Worm (Caenorhabditis elegans): ENCODE measurements around the gene srd-68.
"Not testable (repeated sequence)": the region's sequence is repeated elsewhere in the genome, so short reads cannot be mapped to it uniquely, and the experiment has no call there.

srd-68 gene

DNA sequence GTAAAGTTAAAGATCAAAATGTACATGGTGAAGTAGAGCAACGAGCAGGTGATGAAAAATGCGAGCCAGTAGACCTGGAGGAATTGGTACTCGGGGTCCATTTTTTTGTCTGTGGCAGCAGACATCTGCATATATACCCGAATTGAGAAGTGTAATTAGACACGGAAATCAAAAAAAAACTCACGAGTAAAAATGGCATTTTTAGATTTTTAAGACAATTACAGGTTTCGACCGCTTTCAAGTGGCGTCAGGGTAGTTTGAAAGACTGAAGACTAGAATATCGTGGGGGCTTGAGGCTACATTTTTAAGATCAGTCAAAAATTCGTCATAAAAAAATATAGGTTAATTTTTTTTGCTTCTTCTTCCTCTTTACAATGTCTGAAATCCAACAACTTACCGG is at the start of gene srd-68:
Gene srd-68, minus strand, starts transcription at position 101 of the 400 bp plus-strand sequence.
- TF ChIP-seq nhr-67 (tag; optimal IDR thresholded peaks at IDR 0.05) = no peak
- no peak for TF ChIP-seq ceh-82 (tag; optimal IDR thresholded peaks at IDR 0.05)
- no peak for TF ChIP-seq lin-15B (tag; optimal IDR thresholded peaks at IDR 0.05)
- no peak for TF ChIP-seq egl-5 (tag; optimal IDR thresholded peaks at IDR 0.05)
- no peak for TF ChIP-seq pqm-1 (tag; optimal IDR thresholded peaks at IDR 0.05)
- no peak for TF ChIP-seq tbx-2 (tag; optimal IDR thresholded peaks at IDR 0.05)
- no peak for TF ChIP-seq R02D3.7 (tag; optimal IDR thresholded peaks at IDR 0.05)
- TF ChIP-seq nhr-11 (tag; optimal IDR thresholded peaks at IDR 0.05) = no peak
- TF ChIP-seq nhr-25 (tag; optimal IDR thresholded peaks at IDR 0.05) = no peak
- TF ChIP-seq elt-1 (tag; optimal IDR thresholded peaks at IDR 0.05) = no peak
- TF ChIP-seq elt-2 (tag; optimal IDR thresholded peaks at IDR 0.05) = no peak
- no peak for TF ChIP-seq mdl-1 (tag; optimal IDR thresholded peaks at IDR 0.05)
- TF ChIP-seq eor-1 (tag; optimal IDR thresholded peaks at IDR 0.05) = no peak
- no peak for TF ChIP-seq nhr-28 (tag; optimal IDR thresholded peaks at IDR 0.05)

- TF ChIP-seq zag-1 (tag; optimal IDR thresholded peaks at IDR 0.05) (no peak), nhr-67 (tag; optimal IDR thresholded peaks at IDR 0.05) (no peak), fos-1 (tag; optimal IDR thresholded peaks at IDR 0.05) (no peak), nhr-28 (tag; optimal IDR thresholded peaks at IDR 0.05) (no peak), ztf-4 (tag; optimal IDR thresholded peaks at IDR 0.05) (no peak), sea-2 (GFP tag; optimal IDR thresholded peaks at IDR 0.05) (no peak)
Observed at ce11 chrV:16951504-16951903, 48.9 kb upstream of the srd-68 start, which contains the start of gene clec-238. TSS of gene clec-238 (plus strand) at chrV:16951804.

- TF ChIP-seq elt-1 (tag; optimal IDR thresholded peaks at IDR 0.05) (no peak), hmg-11 (tag; optimal IDR thresholded peaks at IDR 0.05) (no peak)
Observed at ce11 chrV:16950036-16950435, 47.4 kb upstream of the srd-68 start.

ce11 chrV:16949609-16950008 is 47.0 kb upstream of the srd-68 start, which contains the start of gene fbxa-111:
TSS of gene fbxa-111 (minus strand) at chrV:16949709.
- TF ChIP-seq egl-27, R02D3.7, fos-1 (tag; optimal IDR thresholded peaks at IDR 0.05): not testable (repeated sequence)

DNA sequence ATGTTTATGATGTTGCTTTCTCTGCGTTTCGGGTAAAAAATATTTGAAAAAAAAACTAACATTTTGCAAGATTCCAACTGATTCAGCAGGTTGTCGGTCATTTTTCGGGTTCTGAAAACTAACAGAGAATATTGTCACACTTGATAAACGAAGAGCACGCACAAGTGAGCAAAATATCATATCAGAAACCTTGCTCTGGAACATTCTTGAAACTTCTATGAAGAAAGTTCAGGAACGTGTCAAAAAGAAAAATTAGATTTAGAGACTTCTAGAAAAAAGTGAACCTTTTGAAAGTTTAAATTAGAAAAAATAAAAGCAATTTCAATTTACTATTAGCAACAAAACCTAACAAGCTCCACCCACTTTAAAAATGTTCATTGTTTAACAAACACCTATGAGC is 45.4 kb upstream of the srd-68 start, which contains the start of gene fbxa-112:
Gene fbxa-112, minus strand, starts transcription at position 101 of the 400 bp plus-strand sequence.
- not testable (repeated sequence) for TF ChIP-seq aly-2, nhr-12, hmg-11 (tag; optimal IDR thresholded peaks at IDR 0.05)

DNA sequence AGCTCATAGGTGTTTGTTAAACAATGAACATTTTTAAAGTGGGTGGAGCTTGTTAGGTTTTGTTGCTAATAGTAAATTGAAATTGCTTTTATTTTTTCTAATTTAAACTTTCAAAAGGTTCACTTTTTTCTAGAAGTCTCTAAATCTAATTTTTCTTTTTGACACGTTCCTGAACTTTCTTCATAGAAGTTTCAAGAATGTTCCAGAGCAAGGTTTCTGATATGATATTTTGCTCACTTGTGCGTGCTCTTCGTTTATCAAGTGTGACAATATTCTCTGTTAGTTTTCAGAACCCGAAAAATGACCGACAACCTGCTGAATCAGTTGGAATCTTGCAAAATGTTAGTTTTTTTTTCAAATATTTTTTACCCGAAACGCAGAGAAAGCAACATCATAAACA is 36.1 kb upstream of the srd-68 start, which contains the start of gene fbxa-148:
Gene fbxa-148, plus strand, starts transcription at position 301 of the 400 bp plus-strand sequence.
- not testable (repeated sequence) for TF ChIP-seq egl-27 (tag; optimal IDR thresholded peaks at IDR 0.05); nhr-43 (tag; optimal IDR thresholded peaks at IDR 0.05; ENCODE audit: poor library complexity, severe bottlenecking); nhr-23 (tag; optimal IDR thresholded peaks at IDR 0.05)

- TF ChIP-seq lsy-12 (tag; optimal IDR thresholded peaks at IDR 0.05) (no peak), skn-1 (tag; optimal IDR thresholded peaks at IDR 0.05) (no peak)
Observed at ce11 chrV:16927345-16927744, 24.7 kb upstream of the srd-68 start, which contains the start of gene Y102A5C.36. TSS of gene Y102A5C.36 (minus strand) at chrV:16927445.

ce11 chrV:16921952-16922351 is 19.3 kb upstream of the srd-68 start, which contains the start of gene Y102A5C.4:
TSS of gene Y102A5C.4 (plus strand) at chrV:16922252.
- TF ChIP-seq aly-2 (tag; optimal IDR thresholded peaks at IDR 0.05) (no peak), ama-1 (optimal IDR thresholded peaks at IDR 0.05) (no peak), pha-4 (tag; optimal IDR thresholded peaks at IDR 0.05) (no peak), daf-12 (tag; optimal IDR thresholded peaks at IDR 0.05) (no peak), nhr-28 (tag; optimal IDR thresholded peaks at IDR 0.05) (no peak), snpc-4 (tag; optimal IDR thresholded peaks at IDR 0.05) (no peak), nhr-12 (tag; optimal IDR thresholded peaks at IDR 0.05) (no peak), ceh-28 (tag; optimal IDR thresholded peaks at IDR 0.05) (no peak), tbx-2 (tag; optimal IDR thresholded peaks at IDR 0.05) (no peak), egl-27 (tag; optimal IDR thresholded peaks at IDR 0.05) (no peak), elt-1 (tag; optimal IDR thresholded peaks at IDR 0.05) (no peak), nfya-1 (tag; optimal IDR thresholded peaks at IDR 0.05; ENCODE audit: insufficient read depth) (no peak), nhr-11 (tag; optimal IDR thresholded peaks at IDR 0.05) (no peak), unc-62 (GFP tag; optimal IDR thresholded peaks at IDR 0.05) (no peak), nhr-23 (tag; optimal IDR thresholded peaks at IDR 0.05) (no peak), jun-1 (tag; optimal IDR thresholded peaks at IDR 0.05) (no peak), egl-5 (tag; optimal IDR thresholded peaks at IDR 0.05) (no peak), fkh-2 (tag; optimal IDR thresholded peaks at IDR 0.05) (no peak)

Measured in whole organism, L3 larva.